Worm (Caenorhabditis elegans): Measurements from ENCODE around the gene C14C10.1.

- TF ChIP-seq che-1 (tag; optimal IDR thresholded peaks at IDR 0.05) (no peak), pros-1 (tag; optimal IDR thresholded peaks at IDR 0.05) (no peak), F13H6.1 (tag; optimal IDR thresholded peaks at IDR 0.05) (no peak), ceh-14 (tag; optimal IDR thresholded peaks at IDR 0.05) (no peak), nhr-11 (tag; optimal IDR thresholded peaks at IDR 0.05) (no peak), madf-2 (tag; optimal IDR thresholded peaks at IDR 0.05) (no peak), ets-4 (tag; optimal IDR thresholded peaks at IDR 0.05) (no peak), pqm-1 (tag; optimal IDR thresholded peaks at IDR 0.05) (no peak), ama-1 (optimal IDR thresholded peaks at IDR 0.05) (no peak), ceh-30 (tag; optimal IDR thresholded peaks at IDR 0.05) (no peak), C08G9.2 (tag; optimal IDR thresholded peaks at IDR 0.05) (no peak), C38D4.7 (GFP tag; optimal IDR thresholded peaks at IDR 0.05) (no peak)
These were observed 45.9 kb downstream of the C14C10.1 start for ce11 chrV:12634050-12634449.

Measured in whole organism, late embryonic.